Worm (Caenorhabditis elegans) whole organism, L4 larva: ENCODE measurements around the gene clec-85.

Experiments
- F37D6.2 ChIP-seq: sonication (generic microtip); optimal IDR thresholded peaks from 2 replicates; lab custom pipeline; 2016; ENCODE audit warnings: mild to moderate bottlenecking, missing genetic modification characterization, missing compliant biosample characterization
- F44E2.7 ChIP-seq: fragments of 200-800 bp; sonication (Bioruptor generic); IDR thresholded peaks from 2 replicates; pipeline ENCODE4 v2.1.2; 2022; ENCODE audit warnings: missing genetic modification characterization, missing compliant biosample characterization
- T20F7.1 ChIP-seq: fragments of 200-800 bp; sonication (Bioruptor generic); optimal IDR thresholded peaks from 2 replicates; lab custom pipeline; 2018; ENCODE audit warnings: mild to moderate bottlenecking, missing genetic modification characterization, missing compliant biosample characterization
- T26A8.4 ChIP-seq: fragments of 200-800 bp; sonication (Bioruptor generic); IDR thresholded peaks from 2 replicates; pipeline ENCODE4 v1.3.6; 2022; ENCODE audit warnings: missing genetic modification characterization, missing compliant biosample characterization
- Y48G9A.11 ChIP-seq: fragments of 200-800 bp; sonication (Bioruptor generic); IDR thresholded peaks from 2 replicates; pipeline ENCODE4 v1.3.6; 2022; ENCODE audit warnings: missing genetic modification reagents, missing genetic modification characterization, missing compliant biosample characterization
- Y75B8A.6 ChIP-seq: fragments of 200-800 bp; sonication (Bioruptor generic); IDR thresholded peaks from 2 replicates; pipeline ENCODE4 v1.3.6; 2022; ENCODE audit warnings: missing genetic modification reagents, missing genetic modification characterization, missing compliant biosample characterization
- aha-1 ChIP-seq: fragments of 150-350 bp; peaks from one replicate; lab custom pipeline; 2014; ENCODE audit warnings: missing biosample characterization, missing genetic modification characterization
- aly-2 ChIP-seq: sonication (generic microtip); optimal IDR thresholded peaks from 2 replicates; lab custom pipeline; 2018; ENCODE audit warnings: missing biosample characterization, missing genetic modification characterization
- ama-1 ChIP-seq: fragments of 150-350 bp; optimal IDR thresholded peaks from 2 replicates; lab custom pipeline; 2014; ENCODE audit warnings: inconsistent platforms, mixed read lengths
- ceh-20 ChIP-seq: fragments of 200-800 bp; sonication (Bioruptor generic); IDR thresholded peaks from 2 replicates; pipeline ENCODE4 v1.3.6; 2022; ENCODE audit warnings: missing genetic modification reagents, missing genetic modification characterization, missing compliant biosample characterization
- ces-1 ChIP-seq: fragments of 150-350 bp; sonication (generic microtip); optimal IDR thresholded peaks from 4 replicates; lab custom pipeline; 2014; ENCODE audit warnings: missing biosample characterization, missing genetic modification reagents, missing genetic modification characterization
- ctbp-1 ChIP-seq: fragments of 200-800 bp; sonication (Bioruptor generic); IDR thresholded peaks from 2 replicates; pipeline ENCODE4 v1.3.6; 2022; ENCODE audit warnings: missing genetic modification reagents, missing genetic modification characterization, missing compliant biosample characterization
- daf-16 ChIP-seq, 3 experiments: sonication (generic microtip); optimal IDR thresholded peaks; 2 replicates each; lab custom pipeline; 2016 to 2017; ENCODE audit warnings: missing genetic modification characterization in 3 of 3, missing genetic modification reagents in 3 of 3, mild to moderate bottlenecking in 2 of 3, missing compliant biosample characterization in 2 of 3, missing biosample characterization in 1 of 3, moderate library complexity in 1 of 3
- daf-19 ChIP-seq: fragments of 200-800 bp; sonication (Bioruptor generic); conservative IDR thresholded peaks from 2 replicates; pipeline ENCODE4 v1.3.6; 2022; ENCODE audit warnings: missing genetic modification characterization, missing compliant biosample characterization
- daf-8 ChIP-seq: fragments of 200-800 bp; sonication (Bioruptor generic); IDR thresholded peaks from 2 replicates; pipeline ENCODE4 v1.3.6; 2022; ENCODE audit warnings: missing genetic modification characterization, missing compliant biosample characterization
- dmd-9 ChIP-seq: fragments of 200-800 bp; sonication (Bioruptor generic); IDR thresholded peaks from 2 replicates; pipeline ENCODE4 v1.3.6; 2022; ENCODE audit warnings: missing genetic modification reagents, missing genetic modification characterization, missing compliant biosample characterization
- dpl-1 ChIP-seq: fragments of 150-350 bp; optimal IDR thresholded peaks from 2 replicates; lab custom pipeline; 2014; ENCODE audit warnings: missing biosample characterization, missing genetic modification reagents, missing genetic modification characterization
- dve-1 ChIP-seq: sonication (generic microtip); optimal IDR thresholded peaks from 2 replicates; lab custom pipeline; 2017; ENCODE audit warnings: antibody characterized with exemption, mild to moderate bottlenecking, missing genetic modification characterization, missing compliant biosample characterization; ENCODE audit not compliant: insufficient read depth
- egl-27 ChIP-seq: sonication (generic microtip); optimal IDR thresholded peaks from 3 replicates; lab custom pipeline; 2017; ENCODE audit warnings: missing biosample characterization, missing genetic modification reagents, missing genetic modification characterization
- fos-1 ChIP-seq: fragments of 150-350 bp; optimal IDR thresholded peaks from 2 replicates; lab custom pipeline; 2014; ENCODE audit warnings: missing biosample characterization, missing genetic modification characterization
- hlh-11 ChIP-seq: fragments of 200-800 bp; sonication (Bioruptor generic); optimal IDR thresholded peaks from 2 replicates; lab custom pipeline; 2018; ENCODE audit warnings: mild to moderate bottlenecking, missing genetic modification characterization, missing compliant biosample characterization
- hlh-30 ChIP-seq: sonication (generic microtip); optimal IDR thresholded peaks from 2 replicates; lab custom pipeline; 2017; ENCODE audit warnings: antibody characterized with exemption, mild to moderate bottlenecking, missing genetic modification characterization, missing compliant biosample characterization; ENCODE audit not compliant: insufficient read depth
- lin-13 ChIP-seq: fragments of 150-350 bp; optimal IDR thresholded peaks from 2 replicates; lab custom pipeline; 2014; ENCODE audit warnings: missing biosample characterization, missing genetic modification reagents, missing genetic modification characterization
- lin-29 ChIP-seq: fragments of 200-800 bp; sonication (Bioruptor generic); IDR thresholded peaks from 2 replicates; pipeline ENCODE4 v1.3.6; 2022; ENCODE audit warnings: missing genetic modification reagents, missing genetic modification characterization, missing compliant biosample characterization
- lin-38 ChIP-seq: fragments of 200-800 bp; sonication (Bioruptor generic); IDR thresholded peaks from 2 replicates; pipeline ENCODE4 v1.3.6; 2022; ENCODE audit warnings: missing genetic modification reagents, missing genetic modification characterization, missing compliant biosample characterization
- lin-39 ChIP-seq: fragments of 150-350 bp; optimal IDR thresholded peaks from 2 replicates; lab custom pipeline; 2014; ENCODE audit warnings: missing biosample characterization, missing genetic modification reagents, missing genetic modification characterization
- lsy-2 ChIP-seq, 2 experiments: fragments of 150-350 bp in 1 of 2; sonication (generic microtip) in 1 of 2; optimal IDR thresholded peaks; 2 replicates each; lab custom pipeline; 2014 to 2017; ENCODE audit warnings: missing biosample characterization in 2 of 2, missing genetic modification characterization in 2 of 2
- madf-5 ChIP-seq, 2 experiments: fragments of 200-800 bp; sonication (Bioruptor generic); IDR thresholded peaks; 2 replicates each; pipeline ENCODE4 v1.3.6; 2022; ENCODE audit warnings: missing compliant biosample characterization in 2 of 2, missing genetic modification characterization in 2 of 2
- mdl-1 ChIP-seq, 2 experiments: fragments of 150-350 bp in 1 of 2; sonication (generic microtip) in 1 of 2; optimal IDR thresholded peaks; 2 replicates each; lab custom pipeline; 2014 to 2017; ENCODE audit warnings: missing biosample characterization in 2 of 2, missing genetic modification characterization in 2 of 2
- mep-1 ChIP-seq: fragments of 150-350 bp; sonication (generic microtip); optimal IDR thresholded peaks from 3 replicates; lab custom pipeline; 2014; ENCODE audit warnings: missing biosample characterization, missing genetic modification characterization
- mes-2 ChIP-seq: sonication (generic microtip); optimal IDR thresholded peaks from 2 replicates; lab custom pipeline; 2016; ENCODE audit warnings: missing genotype, mild to moderate bottlenecking, missing genetic modification characterization, missing compliant biosample characterization; ENCODE audit not compliant: poor library complexity, severe bottlenecking
- nhr-25 ChIP-seq: sonication (generic microtip); optimal IDR thresholded peaks from 2 replicates; lab custom pipeline; 2017; ENCODE audit warnings: missing genetic modification characterization, mild to moderate bottlenecking, missing compliant biosample characterization, antibody characterized with exemption, moderate library complexity, borderline replicate concordance; ENCODE audit not compliant: insufficient read depth
- nhr-28 ChIP-seq: fragments of 150-350 bp; optimal IDR thresholded peaks from 2 replicates; lab custom pipeline; 2014; ENCODE audit warnings: missing biosample characterization, missing genetic modification characterization
- nhr-41 ChIP-seq: fragments of 200-800 bp; sonication (Bioruptor generic); IDR thresholded peaks from 2 replicates; pipeline ENCODE4 v1.3.6; 2022; ENCODE audit warnings: missing genetic modification reagents, missing genetic modification characterization, missing compliant biosample characterization
- nhr-48 ChIP-seq: sonication (generic microtip); optimal IDR thresholded peaks from 2 replicates; lab custom pipeline; 2016; ENCODE audit warnings: mild to moderate bottlenecking, missing genetic modification characterization, missing compliant biosample characterization
- nhr-76 ChIP-seq: fragments of 150-350 bp; optimal IDR thresholded peaks from 2 replicates; lab custom pipeline; 2014; ENCODE audit warnings: missing biosample characterization, missing genetic modification characterization
- nhr-77 ChIP-seq: fragments of 150-350 bp; optimal IDR thresholded peaks from 2 replicates; lab custom pipeline; 2014; ENCODE audit warnings: missing biosample characterization, missing genetic modification characterization
- php-3 ChIP-seq: fragments of 200-800 bp; sonication (Bioruptor generic); IDR thresholded peaks from 2 replicates; pipeline ENCODE4 v1.3.6; 2022; ENCODE audit warnings: missing genetic modification reagents, missing genetic modification characterization, missing compliant biosample characterization
- rbr-2 ChIP-seq: sonication (generic microtip); optimal IDR thresholded peaks from 2 replicates; lab custom pipeline; 2016; ENCODE audit warnings: missing genotype, missing genetic modification characterization, missing compliant biosample characterization
- sdz-12 ChIP-seq: fragments of 200-800 bp; sonication (Bioruptor generic); optimal IDR thresholded peaks from 2 replicates; lab custom pipeline; 2018; ENCODE audit warnings: mild to moderate bottlenecking, missing genetic modification characterization, missing compliant biosample characterization
- set-16 ChIP-seq: fragments of 200-800 bp; sonication (Bioruptor generic); IDR thresholded peaks from 2 replicates; pipeline ENCODE4 v1.3.6; 2022; ENCODE audit warnings: missing genetic modification reagents, missing genetic modification characterization, missing compliant biosample characterization
- spr-3 ChIP-seq: fragments of 200-800 bp; sonication (Bioruptor generic); optimal IDR thresholded peaks from 2 replicates; lab custom pipeline; 2018; ENCODE audit warnings: mild to moderate bottlenecking, missing genetic modification characterization, missing compliant biosample characterization
- tag-97 ChIP-seq: fragments of 200-800 bp; sonication (Bioruptor generic); IDR thresholded peaks from 2 replicates; pipeline ENCODE4 v1.3.6; 2022; ENCODE audit warnings: missing genetic modification characterization, missing compliant biosample characterization
- tra-1 ChIP-seq: fragments of 200-800 bp; sonication (Bioruptor generic); IDR thresholded peaks from 2 replicates; pipeline ENCODE4 v1.3.6; 2022; ENCODE audit warnings: missing genetic modification reagents, missing genetic modification characterization, missing compliant biosample characterization
- unc-39 ChIP-seq: sonication (generic microtip); optimal IDR thresholded peaks from 2 replicates; lab custom pipeline; 2017; ENCODE audit warnings: missing biosample characterization, missing genetic modification characterization
- ztf-11 ChIP-seq: fragments of 150-350 bp; optimal IDR thresholded peaks from 2 replicates; lab custom pipeline; 2014; ENCODE audit warnings: missing biosample characterization, missing genetic modification characterization

Gene clec-85

DNA sequence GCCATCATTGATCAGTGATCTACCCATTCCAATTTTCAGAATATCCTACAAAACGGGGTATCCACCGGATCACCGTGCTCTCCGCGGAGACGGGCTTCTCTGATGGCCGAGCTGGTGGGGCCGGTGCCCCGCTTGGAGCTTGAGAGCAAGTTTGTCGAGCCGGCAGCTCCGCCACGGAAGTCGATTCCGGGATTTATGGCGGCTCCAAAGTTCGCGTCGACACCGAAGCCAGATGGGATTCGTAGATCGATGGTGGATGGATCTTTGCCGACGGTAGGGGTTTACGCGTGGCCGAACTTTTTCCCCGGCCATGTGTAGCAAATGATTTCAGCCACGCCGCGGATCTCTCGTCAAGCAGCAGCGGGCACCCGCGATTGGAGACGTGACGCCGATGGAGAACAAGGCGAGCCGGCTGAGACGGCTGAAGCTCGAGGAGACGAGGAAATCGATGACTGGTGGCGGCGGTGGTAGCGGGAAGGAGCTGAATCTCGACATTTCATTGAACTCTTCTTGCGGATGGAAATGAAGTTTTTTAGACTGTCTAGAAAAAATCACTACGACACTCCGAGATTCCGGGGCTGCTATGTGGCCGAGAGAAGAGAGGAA is 37.9 kb downstream of the clec-85 start:
- TF ChIP-seq ctbp-1 (no peak), set-16 (GFP tag; lab: Robert Waterston, UW) (peak; percentile 94), php-3 (GFP tag; lab: Robert Waterston, UW) (0 out of 2 replicates have a peak, but pooled peaks have one; percentile 18)
- TF ChIP-seq, all 104 proteins: peak for 2

DNA sequence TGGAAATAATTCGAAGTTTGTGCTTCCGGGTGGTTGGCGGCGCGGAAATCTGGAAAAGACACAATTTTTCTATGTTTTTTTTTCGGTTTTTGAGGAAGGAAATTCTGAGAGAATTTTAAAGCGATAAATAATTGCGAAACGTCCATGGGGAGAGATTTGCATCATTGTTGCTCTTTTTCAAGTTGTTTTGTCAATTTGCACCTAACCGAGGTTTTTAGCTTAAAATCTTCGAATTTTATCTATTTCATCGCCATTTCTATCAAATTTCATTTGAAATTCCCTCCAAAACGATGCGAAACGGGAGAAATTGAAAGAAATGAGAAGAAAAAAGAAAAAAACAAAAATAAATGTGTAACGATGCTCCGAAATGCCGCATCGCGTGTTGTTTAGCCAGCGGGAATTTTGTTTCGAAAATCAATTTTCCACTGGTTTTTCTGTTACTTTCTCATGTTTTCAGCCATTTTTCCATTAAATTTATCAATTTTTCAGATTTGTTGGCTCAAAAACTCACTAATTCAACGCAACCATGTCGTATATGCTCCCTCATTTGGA is 39.8 kb downstream of the clec-85 start, which contains the start of the genes nprt-1 and dib-1:
Gene nprt-1, minus strand, starts transcription at position 51 of the 552 bp plus-strand sequence.
Gene dib-1, plus strand, starts transcription at position 482 of the 552 bp plus-strand sequence.
- no peak for TF ChIP-seq tag-97 (GFP tag; lab: Robert Waterston, UW)
- no peak for TF ChIP-seq sdz-12
- no peak for TF ChIP-seq lin-39
- TF ChIP-seq daf-16 (GFP tag; optimal IDR thresholded peaks at IDR 0.05; lab: Kevin White, UChicago), result no peak
- peak; percentile 6 for TF ChIP-seq daf-16 (tag; optimal IDR thresholded peaks at IDR 0.05; lab: Kevin White, UChicago)
- TF ChIP-seq madf-5 (GFP tag; IDR thresholded peaks at IDR 0.05; lab: Robert Waterston, UW), result no peak
- TF ChIP-seq nhr-77, result peak; percentile 28
- TF ChIP-seq mes-2 (tag; lab: Kevin White, UChicago), result peak; percentile 49
- TF ChIP-seq mdl-1 (tag; optimal IDR thresholded peaks at IDR 0.05; lab: Kevin White, UChicago), result no peak
- no peak for TF ChIP-seq aly-2 (tag; lab: Kevin White, UChicago)
- TF ChIP-seq dmd-9 (GFP tag; lab: Robert Waterston, UW), result no peak
- no peak for TF ChIP-seq F44E2.7 (GFP tag; lab: Robert Waterston, UW)
- TF ChIP-seq dve-1 (tag; lab: Kevin White, UChicago), result peak; percentile 27
- no peak for TF ChIP-seq daf-19
- TF ChIP-seq tra-1 (GFP tag; lab: Robert Waterston, UW), result no peak
- TF ChIP-seq lin-29 (GFP tag; lab: Robert Waterston, UW), result no peak
- TF ChIP-seq nhr-76 (tag; lab: Kevin White, UChicago), result no peak
- no peak for TF ChIP-seq fos-1 (tag; lab: Kevin White, UChicago)
- TF ChIP-seq F37D6.2, result no peak
- no peak for TF ChIP-seq nhr-28 (tag; lab: Kevin White, UChicago)
- TF ChIP-seq hlh-30 (tag; lab: Kevin White, UChicago), result peak; percentile 33
- no peak for TF ChIP-seq nhr-41 (GFP tag; lab: Robert Waterston, UW)
- TF ChIP-seq nhr-25 (tag; lab: Kevin White, UChicago), result no peak
- TF ChIP-seq daf-8 (GFP tag; lab: Robert Waterston, UW), result no peak
- TF ChIP-seq lsy-2 (tag; optimal IDR thresholded peaks at IDR 0.05; lab: Kevin White, UChicago), result peak in 1 of 2 experiments; percentile 72
- no peak for TF ChIP-seq egl-27 (tag; lab: Kevin White, UChicago)
- peak; percentile 83 for TF ChIP-seq dpl-1 (GFP tag; lab: Kevin White, UChicago)
- TF ChIP-seq unc-39 (tag; lab: Kevin White, UChicago), result no peak
- TF ChIP-seq T20F7.1 (GFP tag; lab: Kevin White, UChicago), result no peak
- TF ChIP-seq ceh-20, result no peak
- TF ChIP-seq hlh-11 (tag; lab: Kevin White, UChicago), result no peak
- TF ChIP-seq aha-1, result no peak
- TF ChIP-seq spr-3 (GFP tag; lab: Kevin White, UChicago), result no peak
- TF ChIP-seq ama-1, result peak; percentile 20
- no peak for TF ChIP-seq Y75B8A.6 (GFP tag; lab: Robert Waterston, UW)
- TF ChIP-seq ces-1 (GFP tag; lab: Kevin White, UChicago), result no peak
- TF ChIP-seq Y48G9A.11 (GFP tag; lab: Robert Waterston, UW), result 0 out of 2 replicates have a peak, but pooled peaks have one; percentile 28
- no peak for TF ChIP-seq nhr-48
- no peak for TF ChIP-seq ztf-11 (tag; lab: Kevin White, UChicago)
- TF ChIP-seq lin-38, result peak; percentile 45; the same call in 1 of the 2 replicates
- TF ChIP-seq mep-1 (tag; lab: Kevin White, UChicago), result peak; percentile 24
- no peak for TF ChIP-seq rbr-2 (tag; lab: Kevin White, UChicago)
- no peak for TF ChIP-seq lin-13
- TF ChIP-seq T26A8.4 (GFP tag; lab: Robert Waterston, UW), result no peak
- TF ChIP-seq, all 104 proteins: peak for 11
